Worm (Caenorhabditis elegans) whole organism, late embryonic: ENCODE data around the gene D1005.2.
A peak's percentile ranks its signal among the peaks of the same experiment; 100 is the strongest.

Experiments used
- T23F11.4 ChIP-seq: fragments of 200-800 bp; sonication (Bioruptor generic); optimal IDR thresholded peaks from 2 replicates; lab custom pipeline; 2018; ENCODE audit warnings: mild to moderate bottlenecking, missing genetic modification characterization, missing compliant biosample characterization
- ahr-1 ChIP-seq: sonication (generic microtip); optimal IDR thresholded peaks from 2 replicates; lab custom pipeline; 2016; ENCODE audit warnings: missing genetic modification characterization, missing compliant biosample characterization
- ceh-18 ChIP-seq: sonication (generic microtip); optimal IDR thresholded peaks from 2 replicates; lab custom pipeline; 2016; ENCODE audit warnings: missing genetic modification characterization, missing compliant biosample characterization
- ceh-19 ChIP-seq: fragments of 200-800 bp; sonication (Bioruptor generic); optimal IDR thresholded peaks from 2 replicates; lab custom pipeline; 2018; ENCODE audit warnings: mild to moderate bottlenecking, missing genetic modification characterization, missing compliant biosample characterization
- ceh-22 ChIP-seq: sonication (generic microtip); optimal IDR thresholded peaks from 2 replicates; lab custom pipeline; 2017; ENCODE audit warnings: missing biosample characterization, missing genetic modification characterization
- ceh-24 ChIP-seq: sonication (generic microtip); optimal IDR thresholded peaks from 2 replicates; lab custom pipeline; 2016; ENCODE audit warnings: mild to moderate bottlenecking, missing genetic modification characterization, missing compliant biosample characterization
- ceh-31 ChIP-seq: sonication (generic microtip); optimal IDR thresholded peaks from 2 replicates; lab custom pipeline; 2016; ENCODE audit warnings: missing genetic modification characterization, missing compliant biosample characterization
- ceh-48 ChIP-seq: sonication (generic microtip); optimal IDR thresholded peaks from 2 replicates; lab custom pipeline; 2016; ENCODE audit warnings: missing genetic modification characterization, inconsistent platforms, missing compliant biosample characterization
- ceh-6 ChIP-seq: fragments of 200-800 bp; sonication (Bioruptor generic); optimal IDR thresholded peaks from 2 replicates; lab custom pipeline; 2018; ENCODE audit warnings: mild to moderate bottlenecking, missing genetic modification characterization, missing compliant biosample characterization
- ceh-9 ChIP-seq: sonication (generic microtip); optimal IDR thresholded peaks from 2 replicates; lab custom pipeline; 2016; ENCODE audit warnings: mild to moderate bottlenecking, missing genetic modification characterization, inconsistent platforms, missing compliant biosample characterization
- che-1 ChIP-seq: sonication (generic microtip); optimal IDR thresholded peaks from 2 replicates; lab custom pipeline; 2016; ENCODE audit warnings: mild to moderate bottlenecking, missing genetic modification characterization, missing compliant biosample characterization
- elt-2 ChIP-seq: sonication (generic microtip); optimal IDR thresholded peaks from 2 replicates; lab custom pipeline; 2016; ENCODE audit warnings: missing genetic modification reagents, missing genetic modification characterization, missing compliant biosample characterization
- ets-4 ChIP-seq: sonication (generic microtip); optimal IDR thresholded peaks from 2 replicates; lab custom pipeline; 2016; ENCODE audit warnings: missing genetic modification characterization, missing compliant biosample characterization
- fax-1 ChIP-seq: sonication (generic microtip); optimal IDR thresholded peaks from 2 replicates; lab custom pipeline; 2016; ENCODE audit warnings: missing genotype, missing genetic modification characterization, missing compliant biosample characterization
- gmeb-2 ChIP-seq: sonication (generic microtip); optimal IDR thresholded peaks from 2 replicates; lab custom pipeline; 2016; ENCODE audit warnings: missing genetic modification characterization, inconsistent platforms, missing compliant biosample characterization
- hlh-13 ChIP-seq: fragments of 200-800 bp; sonication (Bioruptor generic); optimal IDR thresholded peaks from 2 replicates; lab custom pipeline; 2018; ENCODE audit warnings: mild to moderate bottlenecking, missing genetic modification characterization, missing compliant biosample characterization
- hlh-15 ChIP-seq: sonication (generic microtip); optimal IDR thresholded peaks from 2 replicates; lab custom pipeline; 2016; ENCODE audit warnings: missing genetic modification characterization, missing compliant biosample characterization
- hlh-6 ChIP-seq: sonication (generic microtip); optimal IDR thresholded peaks from 2 replicates; lab custom pipeline; 2016; ENCODE audit warnings: missing genotype, missing genetic modification characterization, missing compliant biosample characterization
- hlh-8 ChIP-seq: sonication (generic microtip); optimal IDR thresholded peaks from 2 replicates; lab custom pipeline; 2016; ENCODE audit warnings: missing genotype, missing genetic modification characterization, missing compliant biosample characterization
- lim-6 ChIP-seq: sonication (generic microtip); optimal IDR thresholded peaks from 2 replicates; lab custom pipeline; 2016; ENCODE audit warnings: missing genetic modification characterization, missing compliant biosample characterization
- lin-11 ChIP-seq: fragments of 200-800 bp; sonication (Bioruptor generic); optimal IDR thresholded peaks from 2 replicates; lab custom pipeline; 2018; ENCODE audit warnings: mild to moderate bottlenecking, missing genetic modification characterization, missing compliant biosample characterization
- madf-2 ChIP-seq: sonication (generic microtip); optimal IDR thresholded peaks from 2 replicates; lab custom pipeline; 2017; ENCODE audit warnings: missing genetic modification characterization, missing compliant biosample characterization
- nfya-1 ChIP-seq: sonication (generic microtip); optimal IDR thresholded peaks from 2 replicates; lab custom pipeline; 2017; ENCODE audit warnings: missing genetic modification characterization, mild to moderate bottlenecking, missing compliant biosample characterization, antibody characterized with exemption, moderate library complexity
- nhr-232 ChIP-seq: sonication (generic microtip); optimal IDR thresholded peaks from 2 replicates; lab custom pipeline; 2016; ENCODE audit warnings: missing genetic modification characterization, missing compliant biosample characterization
- pag-3 ChIP-seq: sonication (generic microtip); optimal IDR thresholded peaks from 2 replicates; lab custom pipeline; 2016; ENCODE audit warnings: missing compliant biosample characterization, missing genetic modification characterization, borderline replicate concordance
- pax-1 ChIP-seq: fragments of 150-350 bp; optimal IDR thresholded peaks from 2 replicates; lab custom pipeline; 2014; ENCODE audit warnings: missing biosample characterization, missing genetic modification characterization
- pha-2 ChIP-seq: sonication (generic microtip); optimal IDR thresholded peaks from 2 replicates; lab custom pipeline; 2017; ENCODE audit warnings: mild to moderate bottlenecking, missing genetic modification characterization, missing compliant biosample characterization
- pqm-1 ChIP-seq: sonication (generic microtip); optimal IDR thresholded peaks from 2 replicates; lab custom pipeline; 2016; ENCODE audit warnings: missing genetic modification characterization, missing compliant biosample characterization
- pros-1 ChIP-seq: fragments of 150-350 bp; optimal IDR thresholded peaks from 2 replicates; lab custom pipeline; 2014; ENCODE audit warnings: missing biosample characterization, missing genetic modification reagents, missing genetic modification characterization
- rnt-1 ChIP-seq: sonication (generic microtip); optimal IDR thresholded peaks from 2 replicates; lab custom pipeline; 2016; ENCODE audit warnings: missing genetic modification characterization, missing compliant biosample characterization
- sdc-2 ChIP-seq: sonication (generic microtip); optimal IDR thresholded peaks from 2 replicates; lab custom pipeline; 2016; ENCODE audit warnings: missing genotype, missing genetic modification characterization, missing compliant biosample characterization
- sox-2 ChIP-seq: fragments of 200-800 bp; sonication (Bioruptor generic); IDR thresholded peaks from 2 replicates; pipeline ENCODE4 v1.3.6; 2022; ENCODE audit warnings: missing genetic modification reagents, missing genetic modification characterization, missing compliant biosample characterization
- sox-4 ChIP-seq: sonication (generic microtip); optimal IDR thresholded peaks from 2 replicates; lab custom pipeline; 2017; ENCODE audit warnings: mild to moderate bottlenecking, missing genetic modification characterization, inconsistent platforms, missing compliant biosample characterization
- syd-9 ChIP-seq: sonication (generic microtip); optimal IDR thresholded peaks from 2 replicates; lab custom pipeline; 2016; ENCODE audit warnings: mild to moderate bottlenecking, missing genetic modification characterization, moderate library complexity, missing compliant biosample characterization
- tbx-2 ChIP-seq: sonication (generic microtip); optimal IDR thresholded peaks from 2 replicates; lab custom pipeline; 2016; ENCODE audit warnings: missing genetic modification characterization, missing compliant biosample characterization
- ttx-3 ChIP-seq: sonication (generic microtip); optimal IDR thresholded peaks from 2 replicates; lab custom pipeline; 2016; ENCODE audit warnings: missing genetic modification reagents, missing genetic modification characterization, missing compliant biosample characterization
- unc-55 ChIP-seq: sonication (generic microtip); optimal IDR thresholded peaks from 2 replicates; lab custom pipeline; 2017; ENCODE audit warnings: missing biosample characterization, missing genetic modification reagents, missing genetic modification characterization
- unc-86 ChIP-seq: sonication (generic microtip); optimal IDR thresholded peaks from 2 replicates; lab custom pipeline; 2016; ENCODE audit warnings: missing genetic modification characterization, missing compliant biosample characterization
- ztf-16 ChIP-seq: sonication (generic microtip); optimal IDR thresholded peaks from 2 replicates; lab custom pipeline; 2017; ENCODE audit warnings: missing genetic modification characterization, missing compliant biosample characterization

The D1005.2 gene

DNA sequence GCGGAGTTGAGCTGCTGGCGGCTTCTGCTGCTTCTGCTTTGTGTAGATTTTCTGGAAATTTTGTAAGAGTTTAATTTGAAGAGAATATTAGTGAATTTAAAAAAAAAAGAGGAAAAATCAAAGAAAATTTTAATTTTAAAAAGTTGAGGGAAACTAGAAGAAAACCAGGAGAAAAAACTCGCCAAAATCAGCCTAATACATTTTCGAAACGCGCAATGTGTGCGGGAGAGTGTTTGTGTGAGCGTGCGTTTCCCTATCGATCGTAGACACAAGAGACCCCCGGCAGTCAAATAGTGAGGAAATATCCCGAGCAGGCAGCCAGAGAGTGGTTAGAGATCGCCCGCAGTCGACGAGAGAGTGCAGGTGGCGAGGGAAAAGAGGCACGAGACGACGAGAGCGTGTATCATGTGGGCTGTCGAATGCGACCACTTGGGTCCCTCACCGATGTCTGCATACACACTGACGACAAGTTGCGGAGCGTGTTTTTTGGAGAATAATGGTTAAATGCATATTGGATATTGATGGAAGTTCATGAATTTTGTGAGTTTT is 12.2 kb upstream of the D1005.2 start, which contains the start of gene zfp-3 (continued):
- TF ChIP-seq pax-1 (peak; percentile 53), sox-2 (GFP tag; lab: Robert Waterston, UW) (no peak), hlh-15 (tag; lab: Kevin White, UChicago) (no peak), hlh-8 (tag; lab: Kevin White, UChicago) (peak; percentile 32), nhr-232 (tag; lab: Kevin White, UChicago) (peak; percentile 25)

DNA sequence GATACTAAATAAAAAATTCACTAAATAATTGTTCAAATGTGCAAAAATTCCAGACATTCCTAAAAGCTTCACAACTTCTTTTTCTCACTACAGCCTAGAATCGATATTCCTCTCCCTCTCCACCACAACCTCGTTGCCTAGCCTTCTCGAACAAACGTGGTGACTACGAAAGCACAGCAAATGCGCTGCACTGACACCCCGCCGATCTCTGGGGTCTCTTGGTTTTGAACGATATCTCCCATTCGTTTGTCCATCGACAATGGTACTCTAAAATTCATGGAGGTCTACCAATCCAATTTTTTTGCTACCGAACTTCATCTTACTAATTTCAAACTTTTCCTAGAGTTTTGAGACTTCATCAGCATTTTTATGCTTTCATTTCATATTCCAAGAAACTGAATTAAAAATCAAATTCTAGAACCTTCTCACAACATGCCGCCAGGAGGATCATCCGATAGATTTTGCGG is 8.4 kb upstream of the D1005.2 start, which contains the start of gene W05H7.1:
W05H7.1 (plus strand) TSS at position 417 of the 467 bp plus-strand sequence.
- peak; percentile 35 for TF ChIP-seq ceh-31 (tag; lab: Kevin White, UChicago)
- no peak for TF ChIP-seq hlh-15 (tag; lab: Kevin White, UChicago)
- TF ChIP-seq madf-2 (tag; lab: Kevin White, UChicago) = no peak
- TF ChIP-seq hlh-8 (tag; lab: Kevin White, UChicago) = no peak
- peak; percentile 14 for TF ChIP-seq rnt-1 (tag; lab: Kevin White, UChicago)
- TF ChIP-seq sdc-2 = peak; percentile 63
- peak; percentile 70 for TF ChIP-seq ceh-48 (tag; lab: Kevin White, UChicago)
- peak; percentile 34 for TF ChIP-seq nfya-1 (tag; lab: Kevin White, UChicago)
- TF ChIP-seq tbx-2 (tag; lab: Kevin White, UChicago) = peak; percentile 60
- TF ChIP-seq ceh-18 = peak; percentile 4
- TF ChIP-seq T23F11.4 = no peak

DNA sequence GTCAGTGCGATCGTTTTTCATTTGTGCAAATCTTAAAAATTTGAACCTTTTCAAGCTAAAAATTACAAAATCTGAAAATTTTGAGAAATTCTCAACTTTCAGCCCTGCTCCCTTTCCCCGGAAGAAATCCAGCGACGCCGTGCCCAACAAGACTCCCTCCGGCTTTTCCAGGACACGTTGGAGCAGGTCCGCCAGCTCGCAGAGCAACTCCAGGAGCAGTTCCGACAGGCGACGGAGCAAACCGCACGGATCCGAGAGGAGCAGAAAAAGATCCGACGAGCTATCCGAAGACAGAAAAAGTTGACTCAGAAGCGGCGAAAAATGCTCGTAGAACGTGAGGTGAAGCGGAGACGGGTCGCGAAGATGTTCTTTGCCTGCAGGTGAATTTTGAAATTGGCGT is 7.6 kb upstream of the D1005.2 start:
- TF ChIP-seq fax-1 (no peak), sox-2 (GFP tag; lab: Robert Waterston, UW) (no peak), ztf-16 (tag; lab: Kevin White, UChicago) (no peak), hlh-13 (GFP tag; lab: Kevin White, UChicago) (no peak)

DNA sequence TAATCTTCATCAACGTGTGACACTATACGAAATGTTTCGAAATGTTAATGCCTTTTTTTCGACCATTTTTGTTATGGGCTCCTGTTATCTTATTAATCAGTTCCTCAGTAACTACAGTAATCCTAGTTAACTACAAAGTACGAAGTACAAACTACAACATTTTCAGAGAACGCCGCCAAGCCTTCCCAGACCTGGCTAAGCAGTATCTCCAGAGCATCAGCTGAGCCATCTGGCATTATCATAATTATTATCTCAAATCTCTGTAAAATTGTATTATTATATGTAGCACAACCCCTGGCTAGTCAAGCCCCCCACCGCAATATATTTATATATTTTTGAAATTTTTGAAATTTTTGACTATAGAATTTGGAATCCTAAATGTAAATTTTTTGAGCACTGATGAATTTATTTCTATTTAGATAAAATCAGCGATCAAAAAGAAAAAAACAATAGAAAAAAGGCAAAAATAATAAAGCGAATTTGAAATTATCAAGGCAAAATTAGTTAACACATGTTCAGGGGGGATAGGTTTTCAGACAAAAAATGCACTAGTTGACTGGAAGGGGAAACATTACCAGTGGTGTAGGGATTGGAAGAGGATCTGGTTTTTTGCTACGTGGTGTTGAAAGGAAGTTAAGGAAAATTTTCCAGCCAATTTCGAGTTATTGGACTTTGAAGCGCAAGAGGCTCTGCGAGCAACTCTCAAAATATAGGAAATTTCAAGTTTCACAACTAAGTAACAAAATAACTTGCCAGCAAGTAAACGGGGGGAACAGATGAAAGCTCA is 6.8 kb upstream of the D1005.2 start:
- TF ChIP-seq sox-4 (tag; lab: Kevin White, UChicago) (no peak), tbx-2 (tag; lab: Kevin White, UChicago) (no peak), ets-4 (no peak), ceh-22 (tag; lab: Kevin White, UChicago) (no peak), che-1 (no peak), hlh-8 (tag; lab: Kevin White, UChicago) (no peak)
- TF ChIP-seq, all 69 proteins: peak for 0

DNA sequence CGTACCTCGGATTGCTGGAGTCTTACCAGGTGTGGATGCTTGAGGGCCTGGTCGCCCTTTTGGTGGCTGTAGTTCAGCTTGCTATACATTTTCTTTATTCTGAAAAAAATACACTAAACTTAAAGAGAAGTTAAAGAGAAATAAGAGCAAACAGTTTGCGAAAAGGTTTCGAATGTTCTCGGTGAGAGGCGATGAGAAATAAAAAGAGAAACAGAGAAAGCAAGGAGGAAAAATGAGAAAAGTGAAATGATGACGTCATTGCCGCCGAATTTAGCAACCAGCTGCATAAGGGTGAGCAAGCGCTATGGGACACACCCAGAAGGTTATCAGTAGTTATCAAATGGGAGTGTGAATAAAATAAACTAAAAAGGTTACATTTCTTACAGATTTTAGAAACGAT is 5.1 kb upstream of the D1005.2 start, which contains the start of gene cebp-1:
cebp-1 (minus strand) TSS at position 99 of the 400 bp plus-strand sequence.
- TF ChIP-seq elt-2 (tag; lab: Kevin White, UChicago) (peak; percentile 12), ceh-18 (no peak)
- TF ChIP-seq, all 69 proteins: peak for 1

DNA sequence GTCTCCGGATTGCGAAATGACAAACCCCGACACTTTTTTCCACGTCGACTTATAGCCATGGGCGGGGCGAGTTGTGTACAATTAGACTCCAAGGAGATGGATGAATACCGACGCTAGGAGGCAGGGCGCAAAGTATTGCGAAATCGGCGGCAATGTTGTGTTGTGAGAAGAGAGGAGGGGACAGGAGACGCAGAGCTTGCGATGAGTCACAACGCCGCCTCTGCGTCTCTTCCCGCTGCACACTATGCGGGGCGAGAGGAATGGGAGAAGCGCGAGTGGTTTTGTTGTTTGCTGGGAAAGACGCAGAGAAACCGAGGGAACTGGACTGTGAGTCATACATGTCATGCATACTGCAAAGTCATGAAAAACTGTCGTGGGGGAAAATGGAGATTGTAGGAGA is 4.4 kb upstream of the D1005.2 start:
- peak; percentile 17 for TF ChIP-seq pha-2 (tag; lab: Kevin White, UChicago)
- TF ChIP-seq gmeb-2 (tag; lab: Kevin White, UChicago) = peak; percentile 21
- TF ChIP-seq ttx-3 (tag; lab: Kevin White, UChicago) = no peak
- TF ChIP-seq madf-2 (tag; lab: Kevin White, UChicago) = peak; percentile 51
- no peak for TF ChIP-seq sox-2 (GFP tag; lab: Robert Waterston, UW)
- TF ChIP-seq pax-1 = peak; percentile 31
- no peak for TF ChIP-seq unc-86 (tag; lab: Kevin White, UChicago)
- TF ChIP-seq ceh-48 (tag; lab: Kevin White, UChicago) = no peak
- TF ChIP-seq ceh-9 (tag; lab: Kevin White, UChicago) = no peak
- no peak for TF ChIP-seq ahr-1 (tag; lab: Kevin White, UChicago)
- peak; percentile 98 for TF ChIP-seq unc-55 (GFP tag; lab: Kevin White, UChicago)
- TF ChIP-seq ceh-6 (GFP tag; lab: Kevin White, UChicago) = no peak
- peak; percentile 69 for TF ChIP-seq pqm-1 (tag; lab: Kevin White, UChicago)
- no peak for TF ChIP-seq sox-4 (tag; lab: Kevin White, UChicago)
- no peak for TF ChIP-seq pag-3 (tag; lab: Kevin White, UChicago)
- peak; percentile 65 for TF ChIP-seq ceh-19 (GFP tag; lab: Kevin White, UChicago)
- no peak for TF ChIP-seq ceh-24 (tag; lab: Kevin White, UChicago)
- TF ChIP-seq lim-6 (tag; lab: Kevin White, UChicago) = peak; percentile 11
- peak; percentile 18 for TF ChIP-seq hlh-6 (tag; lab: Kevin White, UChicago)
- TF ChIP-seq pros-1 (tag; lab: Kevin White, UChicago) = peak; percentile 80
- peak; percentile 82 for TF ChIP-seq ceh-18
- TF ChIP-seq ceh-31 (tag; lab: Kevin White, UChicago) = peak; percentile 83
- no peak for TF ChIP-seq ceh-22 (tag; lab: Kevin White, UChicago)
- no peak for TF ChIP-seq lin-11 (tag; lab: Kevin White, UChicago)
- peak; percentile 67 for TF ChIP-seq syd-9
